Worm (Caenorhabditis elegans) whole organism, young adult: Measurements from ENCODE around the gene F18E2.15.

Source experiments
- B0336.3 ChIP-seq: fragments of 200-800 bp; sonication (Bioruptor generic); IDR thresholded peaks from 2 replicates; pipeline ENCODE4 v1.3.6; 2022; ENCODE audit warnings: missing genetic modification characterization, missing compliant biosample characterization
- ama-1 ChIP-seq, 3 experiments: fragments of 150-350 bp in 1 of 3; sonication (generic microtip) in 2 of 3; optimal IDR thresholded peaks; 2 replicates each; lab custom pipeline; 2014 to 2018; ENCODE audit warnings: missing biosample characterization in 2 of 3, missing genetic modification characterization in 2 of 3, missing genetic modification reagents in 2 of 3
- ceh-40 ChIP-seq: fragments of 200-800 bp; sonication (Bioruptor generic); IDR thresholded peaks from 2 replicates; pipeline ENCODE4 v1.3.6; 2022; ENCODE audit warnings: missing genetic modification characterization, missing compliant biosample characterization
- pbrm-1 ChIP-seq: fragments of 200-800 bp; sonication (Bioruptor generic); IDR thresholded peaks from 2 replicates; pipeline ENCODE4 v1.3.6; 2022; ENCODE audit warnings: missing genetic modification reagents, missing genetic modification characterization, missing compliant biosample characterization
- pha-4 ChIP-seq: fragments of 150-350 bp; sonication (generic microtip); optimal IDR thresholded peaks from 2 replicates; lab custom pipeline; 2014; ENCODE audit warnings: missing biosample characterization, missing genetic modification reagents, missing genetic modification characterization
- snpc-4 ChIP-seq, 5 experiments: fragments of 150-350 bp in 1 of 5; sonication (generic microtip) in 4 of 5; optimal IDR thresholded peaks; 2 replicates each; lab custom pipeline; 2014 to 2018; ENCODE audit warnings: missing genetic modification characterization in 5 of 5, missing biosample characterization in 3 of 5, antibody characterized with exemption in 2 of 5, mild to moderate bottlenecking in 2 of 5, missing compliant biosample characterization in 2 of 5, missing genotype in 2 of 5, moderate library complexity in 2 of 5, missing genetic modification reagents in 1 of 5
- unc-130 ChIP-seq: sonication (generic microtip); optimal IDR thresholded peaks from 2 replicates; lab custom pipeline; 2016; ENCODE audit warnings: missing genetic modification reagents, missing genetic modification characterization, missing compliant biosample characterization
- unc-62 ChIP-seq: fragments of 150-350 bp; optimal IDR thresholded peaks from 2 replicates; lab custom pipeline; 2014; ENCODE audit warnings: missing biosample characterization, missing genetic modification reagents, missing genetic modification characterization
- ztf-26 ChIP-seq: sonication (generic microtip); optimal IDR thresholded peaks from 2 replicates; lab custom pipeline; 2017; ENCODE audit warnings: missing genetic modification characterization, missing compliant biosample characterization
- ztf-3 ChIP-seq: fragments of 200-800 bp; sonication (Bioruptor generic); optimal IDR thresholded peaks from 2 replicates; lab custom pipeline; 2018; ENCODE audit warnings: mild to moderate bottlenecking, missing genetic modification characterization, missing compliant biosample characterization

DNA sequence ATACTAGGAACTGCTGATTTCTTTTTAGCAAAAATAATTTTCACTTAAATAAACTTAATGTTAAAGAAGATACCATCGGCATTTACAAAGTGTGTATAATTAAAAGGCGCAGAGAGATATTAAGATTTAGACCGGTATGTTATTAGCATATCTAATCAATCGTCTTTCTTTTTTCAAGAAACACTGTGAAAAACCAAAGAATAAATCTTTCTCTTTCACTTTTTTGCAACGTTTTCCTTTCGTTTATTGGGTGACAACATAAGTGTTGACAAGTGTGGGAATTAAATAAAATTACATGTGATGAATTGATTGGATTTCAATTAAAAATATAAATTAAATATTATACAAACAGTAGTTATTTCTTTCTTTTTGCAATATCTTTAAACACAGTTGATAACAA lies 8.4 kb downstream of the F18E2.15 start, which contains the start of gene C15C8.8:
- TF ChIP-seq pbrm-1 (GFP tag; lab: Robert Waterston, UW), result no peak
- TF ChIP-seq B0336.3 (GFP tag; lab: Robert Waterston, UW), result no peak
- no peak for TF ChIP-seq ceh-40
- TF ChIP-seq unc-62 (GFP tag; lab: Kevin White, UChicago), result no peak
- no peak for TF ChIP-seq pha-4 (tag; lab: Kevin White, UChicago)
- TF ChIP-seq snpc-4 (GFP tag; optimal IDR thresholded peaks at IDR 0.05; lab: Kevin White, UChicago), result no peak
- no peak for TF ChIP-seq snpc-4 (tag; optimal IDR thresholded peaks at IDR 0.05; lab: Kevin White, UChicago)
- TF ChIP-seq ztf-26 (tag; lab: Kevin White, UChicago), result no peak
- no peak for TF ChIP-seq unc-130
- TF ChIP-seq ama-1 (optimal IDR thresholded peaks at IDR 0.05; lab: Kevin White, UChicago), result no peak
- TF ChIP-seq ama-1 (GFP tag; optimal IDR thresholded peaks at IDR 0.05; lab: Kevin White, UChicago), result no peak
- TF ChIP-seq ztf-3, result no peak
